Worm (Caenorhabditis elegans) whole organism, late embryonic: Measurements from ENCODE around the gene cua-1.

ENCODE experiments used
- F13H6.1 ChIP-seq: sonication (generic microtip); optimal IDR thresholded peaks from 2 replicates; lab custom pipeline; 2016; ENCODE audit warnings: missing genetic modification characterization, missing compliant biosample characterization
- K02D7.2 ChIP-seq: sonication (generic microtip); optimal IDR thresholded peaks from 2 replicates; lab custom pipeline; 2017; ENCODE audit warnings: mild to moderate bottlenecking, missing genetic modification characterization, missing compliant biosample characterization
- ama-1 ChIP-seq: fragments of 150-350 bp; optimal IDR thresholded peaks from 2 replicates; lab custom pipeline; 2014
- ceh-18 ChIP-seq: sonication (generic microtip); optimal IDR thresholded peaks from 2 replicates; lab custom pipeline; 2016; ENCODE audit warnings: missing genetic modification characterization, missing compliant biosample characterization
- ceh-9 ChIP-seq: sonication (generic microtip); optimal IDR thresholded peaks from 2 replicates; lab custom pipeline; 2016; ENCODE audit warnings: mild to moderate bottlenecking, missing genetic modification characterization, inconsistent platforms, missing compliant biosample characterization
- dve-1 ChIP-seq: sonication (generic microtip); optimal IDR thresholded peaks from 2 replicates; lab custom pipeline; 2017; ENCODE audit warnings: antibody characterized with exemption, mild to moderate bottlenecking, missing genetic modification characterization, missing compliant biosample characterization
- hlh-30 ChIP-seq: sonication (generic microtip); optimal IDR thresholded peaks from 2 replicates; lab custom pipeline; 2017; ENCODE audit warnings: antibody characterized with exemption, missing genetic modification characterization, missing compliant biosample characterization; ENCODE audit not compliant: insufficient read depth
- nfya-1 ChIP-seq: sonication (generic microtip); optimal IDR thresholded peaks from 2 replicates; lab custom pipeline; 2017; ENCODE audit warnings: missing genetic modification characterization, mild to moderate bottlenecking, missing compliant biosample characterization, antibody characterized with exemption, moderate library complexity
- nhr-11 ChIP-seq: fragments of 150-350 bp; optimal IDR thresholded peaks from 2 replicates; lab custom pipeline; 2014; ENCODE audit warnings: missing biosample characterization, missing genetic modification characterization
- pag-3 ChIP-seq: sonication (generic microtip); optimal IDR thresholded peaks from 2 replicates; lab custom pipeline; 2016; ENCODE audit warnings: missing compliant biosample characterization, missing genetic modification characterization, borderline replicate concordance
- pha-4 ChIP-seq: fragments of 150-350 bp; optimal IDR thresholded peaks from 2 replicates; lab custom pipeline; 2018; ENCODE audit warnings: missing biosample characterization, missing genetic modification reagents, missing genetic modification characterization
- pqm-1 ChIP-seq: sonication (generic microtip); optimal IDR thresholded peaks from 2 replicates; lab custom pipeline; 2016; ENCODE audit warnings: missing genetic modification characterization, missing compliant biosample characterization
- rnt-1 ChIP-seq: sonication (generic microtip); optimal IDR thresholded peaks from 2 replicates; lab custom pipeline; 2016; ENCODE audit warnings: missing genetic modification characterization, missing compliant biosample characterization
- tbx-2 ChIP-seq: sonication (generic microtip); optimal IDR thresholded peaks from 2 replicates; lab custom pipeline; 2016; ENCODE audit warnings: missing genetic modification characterization, missing compliant biosample characterization

DNA sequence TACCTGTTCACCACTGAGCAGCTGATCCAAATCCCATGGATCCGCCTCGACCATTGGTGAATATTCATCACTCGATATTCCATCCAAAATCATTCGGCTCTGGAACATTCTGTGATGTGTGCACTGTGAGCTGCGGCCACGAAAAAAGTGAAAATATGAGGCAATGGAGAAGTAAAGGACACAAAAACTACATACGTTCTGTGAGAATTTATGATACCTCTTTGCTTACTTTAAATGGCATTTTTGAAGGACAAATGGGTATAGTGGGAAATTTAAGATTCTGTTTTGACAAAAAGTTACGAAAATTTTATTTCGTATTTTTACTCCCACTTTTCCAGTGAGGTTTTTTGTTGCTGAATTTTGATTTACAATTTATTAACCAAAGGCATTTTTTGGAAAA, 37.3 kb upstream of the cua-1 start, which contains the start of gene twk-40:
- TF ChIP-seq rnt-1 (tag; lab: Kevin White, UChicago) (no peak), pag-3 (tag; lab: Kevin White, UChicago) (no peak), tbx-2 (tag; lab: Kevin White, UChicago) (no peak), nfya-1 (tag; lab: Kevin White, UChicago) (no peak), hlh-30 (tag; lab: Kevin White, UChicago) (no peak), pqm-1 (no peak), ceh-18 (tag; lab: Kevin White, UChicago) (no peak), ama-1 (lab: Kevin White, UChicago) (no peak), nhr-11 (tag; lab: Kevin White, UChicago) (no peak), F13H6.1 (tag; lab: Kevin White, UChicago) (no peak), pha-4 (no peak), dve-1 (tag; lab: Kevin White, UChicago) (no peak), K02D7.2 (tag; lab: Kevin White, UChicago) (no peak), ceh-9 (no peak)
